Worm (Caenorhabditis elegans) whole organism, L2 larva: ENCODE data around the gene E04F6.4.
A peak's percentile ranks its signal among the peaks of the same experiment; 100 is the strongest.

Experiments used
- C34F6.9 ChIP-seq: fragments of 150-350 bp; optimal IDR thresholded peaks from 2 replicates; lab custom pipeline; 2014; ENCODE audit warnings: missing biosample characterization, missing genetic modification characterization
- F13H6.1 ChIP-seq: sonication (generic microtip); optimal IDR thresholded peaks from 2 replicates; lab custom pipeline; 2016; ENCODE audit warnings: missing genetic modification characterization, missing compliant biosample characterization
- R02D3.7 ChIP-seq: fragments of 150-350 bp; optimal IDR thresholded peaks from 2 replicates; lab custom pipeline; 2014; ENCODE audit warnings: missing biosample characterization, missing genetic modification characterization
- Y55F3AM.14 ChIP-seq: fragments of 200-800 bp; sonication (Bioruptor generic); optimal IDR thresholded peaks from 2 replicates; lab custom pipeline; 2018; ENCODE audit warnings: mild to moderate bottlenecking, missing genetic modification characterization, missing compliant biosample characterization
- alr-1 ChIP-seq: fragments of 150-350 bp; optimal IDR thresholded peaks from 2 replicates; lab custom pipeline; 2014; ENCODE audit warnings: missing biosample characterization, missing genetic modification characterization
- aly-2 ChIP-seq: fragments of 150-350 bp; optimal IDR thresholded peaks from 2 replicates; lab custom pipeline; 2014; ENCODE audit warnings: missing biosample characterization, missing genetic modification characterization
- blmp-1 ChIP-seq: sonication (generic microtip); optimal IDR thresholded peaks from 2 replicates; lab custom pipeline; 2017; ENCODE audit warnings: missing genetic modification characterization, mild to moderate bottlenecking, missing compliant biosample characterization, antibody characterized with exemption, moderate library complexity; ENCODE audit not compliant: insufficient read depth
- ceh-16 ChIP-seq: fragments of 150-350 bp; optimal IDR thresholded peaks from 2 replicates; lab custom pipeline; 2014; ENCODE audit warnings: missing biosample characterization, missing genetic modification characterization
- ceh-82 ChIP-seq: fragments of 150-350 bp; optimal IDR thresholded peaks from 2 replicates; lab custom pipeline; 2014; ENCODE audit warnings: missing biosample characterization, missing genetic modification characterization
- crh-2 ChIP-seq: sonication (generic microtip); optimal IDR thresholded peaks from 2 replicates; lab custom pipeline; 2017; ENCODE audit warnings: missing biosample characterization, missing genetic modification characterization
- egl-27 ChIP-seq: sonication (generic microtip); optimal IDR thresholded peaks from 3 replicates; lab custom pipeline; 2017; ENCODE audit warnings: missing biosample characterization, missing genetic modification reagents, missing genetic modification characterization
- elt-3 ChIP-seq: sonication (generic microtip); optimal IDR thresholded peaks from 2 replicates; lab custom pipeline; 2017; ENCODE audit warnings: missing biosample characterization, missing genetic modification characterization
- gmeb-1 ChIP-seq: fragments of 150-350 bp; optimal IDR thresholded peaks from 2 replicates; lab custom pipeline; 2014; ENCODE audit warnings: missing biosample characterization, missing genetic modification characterization
- lin-11 ChIP-seq: fragments of 150-350 bp; sonication (generic microtip); optimal IDR thresholded peaks from 2 replicates; lab custom pipeline; 2014; ENCODE audit warnings: missing biosample characterization, missing genetic modification characterization, inconsistent platforms, mixed read lengths
- lin-13 ChIP-seq: fragments of 150-350 bp; optimal IDR thresholded peaks from 2 replicates; lab custom pipeline; 2014; ENCODE audit warnings: missing biosample characterization, missing genetic modification reagents, missing genetic modification characterization
- lin-39 ChIP-seq: fragments of 150-350 bp; optimal IDR thresholded peaks from 2 replicates; lab custom pipeline; 2014; ENCODE audit warnings: missing biosample characterization, missing genetic modification reagents, missing genetic modification characterization
- lsy-2 ChIP-seq, 2 experiments: fragments of 150-350 bp in 1 of 2; sonication (generic microtip) in 1 of 2; optimal IDR thresholded peaks; 2 replicates each; lab custom pipeline; 2014 to 2017; ENCODE audit warnings: missing biosample characterization in 2 of 2, missing genetic modification characterization in 2 of 2
- mab-5 ChIP-seq: fragments of 150-350 bp; optimal IDR thresholded peaks from 2 replicates; lab custom pipeline; 2014; ENCODE audit warnings: missing biosample characterization, missing genetic modification characterization
- mbf-1 ChIP-seq: sonication (generic microtip); optimal IDR thresholded peaks from 2 replicates; lab custom pipeline; 2017; ENCODE audit warnings: missing biosample characterization, missing genetic modification characterization
- nhr-12 ChIP-seq: fragments of 150-350 bp; optimal IDR thresholded peaks from 2 replicates; lab custom pipeline; 2014; ENCODE audit warnings: missing biosample characterization, missing genetic modification characterization
- nhr-129 ChIP-seq: fragments of 150-350 bp; optimal IDR thresholded peaks from 2 replicates; lab custom pipeline; 2014; ENCODE audit warnings: missing biosample characterization, missing genetic modification characterization
- nhr-21 ChIP-seq: fragments of 150-350 bp; optimal IDR thresholded peaks from 2 replicates; lab custom pipeline; 2014; ENCODE audit warnings: missing biosample characterization, missing genetic modification characterization
- nhr-23 ChIP-seq: fragments of 150-350 bp; optimal IDR thresholded peaks from 2 replicates; lab custom pipeline; 2014; ENCODE audit warnings: missing biosample characterization, missing genetic modification reagents, missing genetic modification characterization
- nhr-25 ChIP-seq: fragments of 150-350 bp; sonication (generic microtip); optimal IDR thresholded peaks from 3 replicates; lab custom pipeline; 2014; ENCODE audit warnings: missing biosample characterization, missing genetic modification characterization
- nhr-6 ChIP-seq: fragments of 150-350 bp; optimal IDR thresholded peaks from 2 replicates; lab custom pipeline; 2014; ENCODE audit warnings: missing biosample characterization, missing genetic modification characterization
- nhr-77 ChIP-seq: fragments of 150-350 bp; optimal IDR thresholded peaks from 2 replicates; lab custom pipeline; 2014; ENCODE audit warnings: missing biosample characterization, missing genetic modification characterization
- sem-4 ChIP-seq: fragments of 150-350 bp; optimal IDR thresholded peaks from 2 replicates; lab custom pipeline; 2014; ENCODE audit warnings: missing biosample characterization, missing genetic modification reagents, missing genetic modification characterization
- skn-1 ChIP-seq: sonication (generic microtip); optimal IDR thresholded peaks from 2 replicates; lab custom pipeline; 2017; ENCODE audit warnings: missing biosample characterization, missing genetic modification characterization
- sma-3 ChIP-seq: sonication (generic microtip); optimal IDR thresholded peaks from 2 replicates; lab custom pipeline; 2016; ENCODE audit warnings: missing genetic modification reagents, missing genetic modification characterization, missing compliant biosample characterization
- snpc-4 ChIP-seq: fragments of 150-350 bp; optimal IDR thresholded peaks from 2 replicates; lab custom pipeline; 2014; ENCODE audit warnings: missing biosample characterization, missing genetic modification characterization
- unc-39 ChIP-seq: fragments of 150-350 bp; optimal IDR thresholded peaks from 2 replicates; lab custom pipeline; 2014; ENCODE audit warnings: missing biosample characterization, missing genetic modification characterization
- zag-1 ChIP-seq: fragments of 150-350 bp; optimal IDR thresholded peaks from 2 replicates; lab custom pipeline; 2014; ENCODE audit warnings: missing biosample characterization, missing genetic modification characterization
- ztf-1 ChIP-seq: fragments of 200-800 bp; sonication (Bioruptor generic); conservative IDR thresholded peaks from 2 replicates; pipeline ENCODE4 v1.3.6; 2022; ENCODE audit warnings: missing genetic modification characterization, missing compliant biosample characterization
- ztf-11 ChIP-seq: sonication (generic microtip); optimal IDR thresholded peaks from 2 replicates; lab custom pipeline; 2017; ENCODE audit warnings: missing biosample characterization, missing genetic modification characterization
- ztf-4 ChIP-seq: fragments of 150-350 bp; optimal IDR thresholded peaks from 2 replicates; lab custom pipeline; 2014; ENCODE audit warnings: missing biosample characterization, missing genetic modification characterization

E04F6.4 gene

ce11 chrII:7189120-7189519 lies at the start of gene E04F6.4:
TSS of gene E04F6.4 (plus strand) at chrII:7189420.
- TF ChIP-seq zag-1 (tag; lab: Kevin White, UChicago) (no peak), crh-2 (tag; lab: Kevin White, UChicago) (no peak), sma-3 (GFP tag; lab: Kevin White, UChicago) (no peak), snpc-4 (tag; lab: Kevin White, UChicago) (no peak), elt-3 (tag; lab: Kevin White, UChicago) (no peak), skn-1 (tag; lab: Kevin White, UChicago) (no peak), Y55F3AM.14 (GFP tag; lab: Kevin White, UChicago) (no peak), ceh-16 (no peak), nhr-77 (tag; lab: Kevin White, UChicago) (no peak), nhr-21 (tag; lab: Kevin White, UChicago) (no peak), mbf-1 (no peak), R02D3.7 (tag; lab: Kevin White, UChicago) (no peak)

DNA sequence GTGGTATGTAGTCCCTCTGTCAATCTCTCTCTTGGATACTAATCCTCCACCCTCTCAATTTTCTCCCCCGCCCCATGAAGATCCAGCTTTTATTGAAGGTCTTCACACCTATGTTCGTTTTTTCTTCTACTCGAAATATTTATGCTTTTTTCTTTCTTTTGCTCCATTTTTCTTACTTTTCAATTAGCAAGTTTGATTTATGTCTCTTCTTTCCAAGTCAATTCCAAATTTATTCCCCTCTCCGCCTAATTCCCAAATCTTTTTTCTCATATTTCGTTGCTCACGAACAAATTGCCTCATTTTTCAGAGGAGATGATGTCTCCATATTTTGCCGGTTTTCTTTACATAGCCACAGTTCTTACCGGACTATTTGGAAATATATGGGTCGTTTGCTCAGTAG lies 44.9 kb upstream of the E04F6.4 start, which contains the start of gene npr-31:
Gene npr-31, plus strand, starts transcription at position 301 of the 400 bp plus-strand sequence.
- no peak for TF ChIP-seq aly-2 (tag; lab: Kevin White, UChicago)

- TF ChIP-seq mbf-1 (no peak), nhr-12 (tag; lab: Kevin White, UChicago) (no peak), mab-5 (tag; lab: Kevin White, UChicago) (no peak), ztf-11 (no peak), sem-4 (tag; lab: Kevin White, UChicago) (no peak)
Observed at ce11 chrII:7146240-7146639, 43.0 kb upstream of the E04F6.4 start.

- TF ChIP-seq aly-2 (tag; lab: Kevin White, UChicago) = no peak
- no peak for TF ChIP-seq nhr-129 (tag; lab: Kevin White, UChicago)
- TF ChIP-seq ztf-1 (GFP tag; lab: Robert Waterston, UW) = no peak
- no peak for TF ChIP-seq mab-5 (tag; lab: Kevin White, UChicago)
- TF ChIP-seq Y55F3AM.14 (GFP tag; lab: Kevin White, UChicago) = no peak
- TF ChIP-seq lsy-2 (tag; optimal IDR thresholded peaks at IDR 0.05; lab: Kevin White, UChicago) = peak; percentile 14 to 80
- peak; percentile 29 for TF ChIP-seq gmeb-1 (tag; lab: Kevin White, UChicago)
- TF ChIP-seq alr-1 (tag; lab: Kevin White, UChicago) = no peak
- peak; percentile 62 for TF ChIP-seq C34F6.9 (tag; lab: Kevin White, UChicago)
- peak; percentile 39 for TF ChIP-seq lin-13
- peak; percentile 29 for TF ChIP-seq crh-2 (tag; lab: Kevin White, UChicago)
- TF ChIP-seq nhr-25 = peak; percentile 28
- TF ChIP-seq ztf-4 (tag; lab: Kevin White, UChicago) = no peak
- TF ChIP-seq, all 48 proteins: peak for 6
Observed at ce11 chrII:7147550-7147949, 41.7 kb upstream of the E04F6.4 start.

DNA sequence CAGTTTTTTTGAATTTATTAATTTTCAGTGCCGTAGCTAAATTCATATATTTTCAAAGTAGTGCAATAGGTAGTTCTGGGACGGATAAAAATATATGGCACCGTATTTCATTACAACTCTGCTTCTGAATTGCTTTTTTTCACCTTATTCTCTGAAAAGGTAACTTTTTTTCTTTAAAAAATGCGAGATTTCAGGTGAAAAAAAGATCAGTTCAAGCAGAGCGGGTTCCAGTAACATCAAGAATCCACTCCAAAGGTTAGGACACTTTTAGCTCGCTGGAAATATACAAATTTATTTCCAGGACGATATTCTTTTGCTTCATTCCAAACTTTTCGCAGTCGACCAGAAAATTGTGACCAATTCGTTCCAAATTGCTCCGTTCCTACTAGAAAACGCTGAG lies 41.1 kb upstream of the E04F6.4 start, which contains the start of gene T07F8.1:
Gene T07F8.1, plus strand, starts transcription at position 301 of the 400 bp plus-strand sequence.
- TF ChIP-seq lin-39 (tag; lab: Kevin White, UChicago) (no peak), ceh-16 (no peak), unc-39 (tag; lab: Kevin White, UChicago) (no peak), sma-3 (GFP tag; lab: Kevin White, UChicago) (no peak), nhr-6 (tag; lab: Kevin White, UChicago) (no peak), lin-11 (no peak), blmp-1 (tag; lab: Kevin White, UChicago) (no peak), ztf-4 (tag; lab: Kevin White, UChicago) (no peak), ceh-82 (no peak), nhr-25 (no peak), nhr-23 (tag; lab: Kevin White, UChicago) (no peak), nhr-129 (tag; lab: Kevin White, UChicago) (no peak), egl-27 (tag; lab: Kevin White, UChicago) (no peak), F13H6.1 (no peak), crh-2 (tag; lab: Kevin White, UChicago) (no peak), nhr-21 (tag; lab: Kevin White, UChicago) (no peak), nhr-12 (tag; lab: Kevin White, UChicago) (no peak), ztf-1 (GFP tag; lab: Robert Waterston, UW) (no peak)
